Fruit fly (Drosophila melanogaster): ENCODE results near the gene CG34250.

Gene CG34250

dm6 chr3L:17473889-17474288 lies 2.1 kb upstream of the CG34250 start:
- TF ChIP-seq Abd-B (GFP tag; optimal IDR thresholded peaks at IDR 0.05) (no peak), brk (GFP tag; optimal IDR thresholded peaks at IDR 0.05) (no peak), sage (GFP tag; optimal IDR thresholded peaks at IDR 0.05) (no peak), foxo (GFP tag; optimal IDR thresholded peaks at IDR 0.05) (no peak)

DNA sequence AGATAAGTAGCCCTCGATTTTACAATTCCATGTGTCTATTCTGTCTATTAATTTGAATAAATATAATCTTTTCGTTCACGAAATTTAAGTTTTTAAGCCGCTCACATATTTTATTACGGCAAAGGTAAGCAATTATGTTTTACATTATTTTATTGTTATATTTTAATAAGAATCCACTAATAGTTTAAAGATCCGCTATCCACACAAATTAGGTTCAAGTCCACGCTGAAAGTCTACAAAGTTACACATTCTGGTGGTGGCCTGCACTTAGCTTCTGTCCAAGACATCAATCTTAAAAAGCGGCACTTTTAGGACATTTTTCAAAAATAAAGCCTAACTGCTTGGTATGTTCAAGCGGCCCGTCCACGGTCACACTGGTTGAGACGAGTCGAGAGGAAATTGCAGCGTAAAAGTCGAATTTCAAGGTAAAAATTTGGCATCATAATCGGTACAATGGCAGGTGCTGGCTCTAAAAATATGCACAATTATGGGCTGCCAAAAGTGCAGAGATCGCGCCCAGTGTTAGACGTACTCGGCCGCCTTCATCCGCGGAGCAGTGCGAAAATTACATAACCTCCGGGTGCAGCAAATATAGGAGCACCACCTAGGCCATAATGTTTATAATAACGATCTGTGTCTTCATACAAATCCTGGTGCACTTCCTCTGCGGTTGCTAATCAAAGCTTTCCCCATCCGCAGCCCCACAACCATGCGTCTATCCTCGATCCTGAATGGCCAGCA lies 1.1 kb upstream of the CG34250 start, which contains the start of the genes UQCR-Q and CG46525:
Gene UQCR-Q, plus strand, starts transcription at position 51 of the 741 bp plus-strand sequence.
Gene CG46525, plus strand, starts transcription at position 510 of the 741 bp plus-strand sequence.
- TF ChIP-seq h (GFP tag; optimal IDR thresholded peaks at IDR 0.05) (peak; percentile 12), br (GFP tag; optimal IDR thresholded peaks at IDR 0.05) (no peak), Myc (optimal IDR thresholded peaks at IDR 0.05) (peak; percentile 50), Rel (GFP tag; optimal IDR thresholded peaks at IDR 0.05) (no peak), Rel (tag; optimal IDR thresholded peaks at IDR 0.05) (peak; percentile 27), HLH106 (tag; optimal IDR thresholded peaks at IDR 0.05) (no peak), brk (GFP tag; optimal IDR thresholded peaks at IDR 0.05) (peak; percentile 13), Dif (GFP tag; optimal IDR thresholded peaks at IDR 0.05; ENCODE audit: partially characterized antibody) (peak; percentile 4)

DNA sequence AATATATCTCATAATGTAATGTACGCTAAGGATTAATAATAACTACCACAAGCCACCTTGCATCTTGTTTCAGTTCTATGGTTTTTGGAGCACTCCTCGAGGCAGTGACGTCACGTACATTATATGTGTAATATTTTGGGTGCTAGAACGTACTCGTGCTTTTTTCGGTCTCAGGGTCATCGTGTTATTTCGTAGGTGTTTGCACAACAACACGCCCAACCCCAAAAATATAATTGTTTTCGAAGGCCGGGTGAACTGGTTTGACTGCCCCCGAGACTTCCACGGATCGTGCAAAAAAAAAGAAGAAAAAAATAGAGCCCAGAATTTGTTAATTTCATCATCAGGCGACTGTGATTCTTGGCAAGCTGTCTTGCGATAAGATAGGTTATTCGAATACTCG lies 474 bp downstream of the CG34250 start:
- TF ChIP-seq Vsx2 (GFP tag; optimal IDR thresholded peaks at IDR 0.05; ENCODE audit: partially characterized antibody), result no peak

- TF ChIP-seq tai (GFP tag; optimal IDR thresholded peaks at IDR 0.05) (no peak), CrebA (GFP tag; optimal IDR thresholded peaks at IDR 0.05; ENCODE audit: borderline replicate concordance) (no peak), CG9705 (GFP tag; optimal IDR thresholded peaks at IDR 0.05) (no peak), Rel (GFP tag; optimal IDR thresholded peaks at IDR 0.05) (no peak), Rel (tag; optimal IDR thresholded peaks at IDR 0.05) (no peak), Hr78 (GFP tag; optimal IDR thresholded peaks at IDR 0.05) (no peak), GATAd (GFP tag; optimal IDR thresholded peaks at IDR 0.05) (no peak), ey (GFP tag; optimal IDR thresholded peaks at IDR 0.05) (no peak), woc (GFP tag; optimal IDR thresholded peaks at IDR 0.05) (no peak), brk (GFP tag; optimal IDR thresholded peaks at IDR 0.05) (no peak), CG32264 (GFP tag; optimal IDR thresholded peaks at IDR 0.05) (no peak), pan (optimal IDR thresholded peaks at IDR 0.05) (no peak), Hr83 (GFP tag; optimal IDR thresholded peaks at IDR 0.05; ENCODE audit: poor library complexity, severe bottlenecking) (no peak), Myc (optimal IDR thresholded peaks at IDR 0.05) (no peak), rgr (GFP tag; optimal IDR thresholded peaks at IDR 0.05) (no peak)
These were observed 2.8 kb downstream of the CG34250 start, which contains the start of the genes CG13733 and qjt for dm6 chr3L:17478826-17479225. Gene CG13733, minus strand, starts transcription at chr3L:17478926. Gene qjt, plus strand, starts transcription at chr3L:17479096.

DNA sequence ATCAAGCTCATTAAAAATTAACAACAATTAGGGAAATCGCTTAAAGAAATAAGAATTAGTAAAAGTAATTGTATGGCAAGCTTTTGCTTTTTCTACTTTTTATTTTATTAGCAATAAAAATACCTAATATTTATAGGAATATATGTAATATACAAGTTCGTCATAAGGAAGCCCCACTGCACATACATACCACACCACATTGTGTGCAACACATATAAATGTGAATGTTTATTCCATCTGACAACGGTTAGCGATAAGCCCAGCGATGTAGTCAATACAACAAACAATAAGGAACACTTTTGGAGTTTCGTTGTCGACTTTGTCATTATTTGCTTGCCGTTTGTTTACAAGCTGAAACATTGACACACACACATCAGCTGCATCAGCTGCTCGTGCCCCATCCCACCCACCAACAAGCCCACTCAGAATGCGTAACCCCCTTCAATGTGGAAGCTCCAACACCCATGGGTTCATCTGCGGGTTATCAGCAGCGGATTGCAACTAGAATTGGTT lies 9.3 kb downstream of the CG34250 start:
- TF ChIP-seq dmrt93B (GFP tag; optimal IDR thresholded peaks at IDR 0.05), result peak; percentile 46
- TF ChIP-seq CG32264 (GFP tag; optimal IDR thresholded peaks at IDR 0.05), result no peak
- TF ChIP-seq dl (GFP tag; optimal IDR thresholded peaks at IDR 0.05; ENCODE audit: insufficient read depth in 1 of 2, partially characterized antibody in 2 of 2), result no peak
- peak; percentile 40 for TF ChIP-seq psq (GFP tag; optimal IDR thresholded peaks at IDR 0.05)
- TF ChIP-seq pan (optimal IDR thresholded peaks at IDR 0.05), result no peak
- peak; percentile 60 for TF ChIP-seq Hnf4 (GFP tag; optimal IDR thresholded peaks at IDR 0.05)
- TF ChIP-seq CG9705 (GFP tag; optimal IDR thresholded peaks at IDR 0.05), result peak; percentile 63
- TF ChIP-seq Dfd (GFP tag; optimal IDR thresholded peaks at IDR 0.05), result no peak
- no peak for TF ChIP-seq dsf (GFP tag; optimal IDR thresholded peaks at IDR 0.05; ENCODE audit: borderline replicate concordance)
- peak; percentile 38 for TF ChIP-seq brk (GFP tag; optimal IDR thresholded peaks at IDR 0.05)
- peak; percentile 30 for TF ChIP-seq ey (GFP tag; optimal IDR thresholded peaks at IDR 0.05)
- TF ChIP-seq Dif (GFP tag; optimal IDR thresholded peaks at IDR 0.05; ENCODE audit: partially characterized antibody), result no peak
- TF ChIP-seq OdsH (GFP tag; optimal IDR thresholded peaks at IDR 0.05), result peak; percentile 28
- TF ChIP-seq rgr (GFP tag; optimal IDR thresholded peaks at IDR 0.05), result peak; percentile 78
- TF ChIP-seq sage (GFP tag; optimal IDR thresholded peaks at IDR 0.05), result peak; percentile 25
- TF ChIP-seq CrebA (GFP tag; optimal IDR thresholded peaks at IDR 0.05; ENCODE audit: borderline replicate concordance), result no peak
- TF ChIP-seq Jra (GFP tag; optimal IDR thresholded peaks at IDR 0.05), result peak; percentile 58
- TF ChIP-seq Rel (GFP tag; optimal IDR thresholded peaks at IDR 0.05), result no peak
- peak; percentile 49 for TF ChIP-seq Rel (tag; optimal IDR thresholded peaks at IDR 0.05)
- TF ChIP-seq Hr83 (GFP tag; optimal IDR thresholded peaks at IDR 0.05; ENCODE audit: poor library complexity, severe bottlenecking), result peak; percentile 52
- TF ChIP-seq HLH106 (tag; optimal IDR thresholded peaks at IDR 0.05), result peak; percentile 36
- peak in 1 of 2 experiments; percentile 70 for TF ChIP-seq foxo (GFP tag; optimal IDR thresholded peaks at IDR 0.05)
- peak; percentile 34 for TF ChIP-seq woc (GFP tag; optimal IDR thresholded peaks at IDR 0.05)
- TF ChIP-seq sv (GFP tag; optimal IDR thresholded peaks at IDR 0.05), result peak; percentile 35
- TF ChIP-seq Sp1 (GFP tag; optimal IDR thresholded peaks at IDR 0.05), result peak; percentile 50
- no peak for TF ChIP-seq jim (GFP tag; optimal IDR thresholded peaks at IDR 0.05)
- peak; percentile 28 for TF ChIP-seq br (GFP tag; optimal IDR thresholded peaks at IDR 0.05)
- TF ChIP-seq h (GFP tag; optimal IDR thresholded peaks at IDR 0.05), result peak; percentile 77
- peak; percentile 62 for TF ChIP-seq fru (GFP tag; optimal IDR thresholded peaks at IDR 0.05)
- no peak for TF ChIP-seq Abd-B (GFP tag; optimal IDR thresholded peaks at IDR 0.05)
- TF ChIP-seq tai (GFP tag; optimal IDR thresholded peaks at IDR 0.05), result peak; percentile 8

Measured in whole organism, wandering third instar larva.